Fruit fly (Drosophila melanogaster): ENCODE measurements around the gene Obp83ef.

Obp83ef gene

dm6 chr3R:6110916-6111315 is at the start of gene Obp83ef:
Gene Obp83ef (minus strand): TSS chr3R:6111034.
- TF ChIP-seq Sox15 (GFP tag; optimal IDR thresholded peaks at IDR 0.05) (no peak), svp (GFP tag) (peak; percentile 100)

dm6 chr3R:6156963-6157498 is 46.2 kb upstream of the Obp83ef start, which contains the start of gene CG31559:
Gene CG31559 (minus strand): TSS chr3R:6157235.
- TF ChIP-seq spab (GFP tag; optimal IDR thresholded peaks at IDR 0.05) (no peak), CG6792 (GFP tag; optimal IDR thresholded peaks at IDR 0.05) (no peak), CG15336 (GFP tag; IDR thresholded peaks at IDR 0.05) (peak; percentile 43; the same call in 1 of the 2 replicates), Sox102F (GFP tag; optimal IDR thresholded peaks at IDR 0.05) (no peak), CG6854 (GFP tag; optimal IDR thresholded peaks at IDR 0.05) (peak; percentile 35), CG11762 (GFP tag; optimal IDR thresholded peaks at IDR 0.05; ENCODE audit: insufficient read depth) (no peak), Met (GFP tag; optimal IDR thresholded peaks at IDR 0.05) (no peak), acj6 (GFP tag; optimal IDR thresholded peaks at IDR 0.05) (no peak), CG3919 (GFP tag; optimal IDR thresholded peaks at IDR 0.05) (peak; percentile 22), CG31627 (GFP tag; optimal IDR thresholded peaks at IDR 0.05) (no peak), CG16779 (tag; optimal IDR thresholded peaks at IDR 0.05) (no peak), Eip78C (GFP tag) (peak; percentile 29), cyc (GFP tag; optimal IDR thresholded peaks at IDR 0.05) (no peak), CG8119 (GFP tag; IDR thresholded peaks at IDR 0.05) (0 out of 3 replicates have a peak, but pooled peaks have one; percentile 16), salr (GFP tag; optimal IDR thresholded peaks at IDR 0.05) (no peak), CG6808 (GFP tag; optimal IDR thresholded peaks at IDR 0.05) (no peak), CG10631 (GFP tag; optimal IDR thresholded peaks at IDR 0.05) (no peak), CG6276 (GFP tag; optimal IDR thresholded peaks at IDR 0.05) (peak; percentile 31), CG11902 (GFP tag; optimal IDR thresholded peaks at IDR 0.05) (no peak), CG3032 (tag; optimal IDR thresholded peaks at IDR 0.05) (no peak), svp (GFP tag) (no peak), Lpt (GFP tag; optimal IDR thresholded peaks at IDR 0.05) (no peak), net (GFP tag; optimal IDR thresholded peaks at IDR 0.05) (no peak), Gug (GFP tag; IDR thresholded peaks at IDR 0.05) (no peak), CG11294 (GFP tag; IDR thresholded peaks at IDR 0.05) (no peak), achi (GFP tag; optimal IDR thresholded peaks at IDR 0.05) (no peak)

dm6 chr3R:6154773-6155295 is 44.0 kb upstream of the Obp83ef start:
- TF ChIP-seq CG8119 (GFP tag; IDR thresholded peaks at IDR 0.05) (0 out of 3 replicates have a peak, but pooled peaks have one; percentile 21), CG9139 (GFP tag; optimal IDR thresholded peaks at IDR 0.05) (no peak)

- TF ChIP-seq svp (GFP tag) (no peak), net (GFP tag; optimal IDR thresholded peaks at IDR 0.05) (no peak), CG32006 (GFP tag; optimal IDR thresholded peaks at IDR 0.05) (no peak), Eip75B (GFP tag; optimal IDR thresholded peaks at IDR 0.05) (no peak), CG6792 (GFP tag; optimal IDR thresholded peaks at IDR 0.05) (no peak), CG6163 (GFP tag; IDR thresholded peaks at IDR 0.05) (no peak), Sox15 (GFP tag; optimal IDR thresholded peaks at IDR 0.05) (no peak), ss (GFP tag; optimal IDR thresholded peaks at IDR 0.05) (no peak), CG8632 (GFP tag; optimal IDR thresholded peaks at IDR 0.05) (no peak), spab (GFP tag; optimal IDR thresholded peaks at IDR 0.05) (no peak), CG9139 (GFP tag; optimal IDR thresholded peaks at IDR 0.05) (no peak), Smox (GFP tag; optimal IDR thresholded peaks at IDR 0.05) (no peak), CG7368 (GFP tag; optimal IDR thresholded peaks at IDR 0.05) (no peak), dac (GFP tag; optimal IDR thresholded peaks at IDR 0.05) (no peak), cyc (GFP tag; optimal IDR thresholded peaks at IDR 0.05) (no peak)
Measured at dm6 chr3R:6153574-6153973, 42.7 kb upstream of the Obp83ef start.

Data from whole organism, prepupa.